Worm (Caenorhabditis elegans): ENCODE results near the gene ocam-1.

ocam-1 gene

ce11 chrV:14150966-14151365 lies 16.6 kb downstream of the ocam-1 start:
- TF ChIP-seq ceh-14 (tag; optimal IDR thresholded peaks at IDR 0.05) = no peak
- TF ChIP-seq elt-4 (tag; optimal IDR thresholded peaks at IDR 0.05) = no peak
- TF ChIP-seq ahr-1 (tag; optimal IDR thresholded peaks at IDR 0.05) = no peak
- no peak for TF ChIP-seq unc-42 (tag; optimal IDR thresholded peaks at IDR 0.05)
- TF ChIP-seq nfya-1 (tag; optimal IDR thresholded peaks at IDR 0.05) = no peak
- no peak for TF ChIP-seq sdc-2 (tag; optimal IDR thresholded peaks at IDR 0.05)
- TF ChIP-seq ceh-45 (GFP tag; IDR thresholded peaks at IDR 0.05) = no peak
- no peak for TF ChIP-seq pax-1 (tag; optimal IDR thresholded peaks at IDR 0.05)
- TF ChIP-seq madf-2 (tag; optimal IDR thresholded peaks at IDR 0.05) = no peak
- TF ChIP-seq gmeb-2 (tag; optimal IDR thresholded peaks at IDR 0.05) = no peak
- no peak for TF ChIP-seq ceh-30 (tag; optimal IDR thresholded peaks at IDR 0.05)
- TF ChIP-seq nhr-11 (tag; optimal IDR thresholded peaks at IDR 0.05) = no peak
- TF ChIP-seq npax-4 (tag; optimal IDR thresholded peaks at IDR 0.05) = no peak
- TF ChIP-seq nhr-232 (tag; optimal IDR thresholded peaks at IDR 0.05) = no peak
- no peak for TF ChIP-seq K09A11.1 (tag; optimal IDR thresholded peaks at IDR 0.05; ENCODE audit: insufficient read depth)
- no peak for TF ChIP-seq eyg-1 (tag; optimal IDR thresholded peaks at IDR 0.05)
- TF ChIP-seq ets-4 (tag; optimal IDR thresholded peaks at IDR 0.05) = no peak
- no peak for TF ChIP-seq ztf-16 (tag; optimal IDR thresholded peaks at IDR 0.05)
- TF ChIP-seq elt-2 (tag; optimal IDR thresholded peaks at IDR 0.05) = no peak
- TF ChIP-seq unc-3 (GFP tag; conservative IDR thresholded peaks at IDR 0.05) = no peak
- TF ChIP-seq unc-3 (tag; optimal IDR thresholded peaks at IDR 0.05) = no peak

DNA sequence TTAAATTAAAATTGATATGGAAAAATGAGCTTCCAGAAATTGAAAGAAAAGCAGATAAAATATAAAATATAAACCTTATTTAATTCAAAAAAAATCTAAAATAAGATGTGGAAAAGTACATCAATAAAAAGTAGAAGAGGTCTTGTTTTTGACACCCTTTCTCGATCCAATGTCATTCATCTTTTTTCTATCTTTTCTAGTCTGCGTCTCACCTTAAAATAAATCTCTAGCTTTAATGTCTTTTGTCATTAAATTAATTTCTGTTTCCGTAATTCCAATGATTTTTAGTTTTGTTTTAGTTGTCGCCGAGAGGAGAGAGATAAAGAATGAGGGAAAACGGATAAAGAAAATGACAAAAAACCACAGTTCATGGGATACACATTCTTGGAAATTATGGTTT lies 18.4 kb downstream of the ocam-1 start:
- TF ChIP-seq ceh-9 (tag; optimal IDR thresholded peaks at IDR 0.05) = no peak
- TF ChIP-seq pat-9 (tag; optimal IDR thresholded peaks at IDR 0.05) = no peak
- no peak for TF ChIP-seq hlh-15 (tag; optimal IDR thresholded peaks at IDR 0.05)
- TF ChIP-seq mec-3 (tag; optimal IDR thresholded peaks at IDR 0.05; ENCODE audit: borderline replicate concordance) = no peak

- TF ChIP-seq rnt-1 (tag; optimal IDR thresholded peaks at IDR 0.05) (no peak), fkh-10 (GFP tag; optimal IDR thresholded peaks at IDR 0.05) (no peak), C08G9.2 (tag; optimal IDR thresholded peaks at IDR 0.05) (no peak), eyg-1 (tag; optimal IDR thresholded peaks at IDR 0.05) (no peak)
Measured at ce11 chrV:14147114-14147513, 20.4 kb downstream of the ocam-1 start.

- TF ChIP-seq F13H6.1 (tag; optimal IDR thresholded peaks at IDR 0.05) (no peak), fkh-6 (tag; optimal IDR thresholded peaks at IDR 0.05) (no peak), ceh-18 (tag; optimal IDR thresholded peaks at IDR 0.05) (no peak), pha-2 (tag; optimal IDR thresholded peaks at IDR 0.05) (no peak), madf-2 (tag; optimal IDR thresholded peaks at IDR 0.05) (no peak), hlh-30 (tag; optimal IDR thresholded peaks at IDR 0.05; ENCODE audit: insufficient read depth) (no peak), hlh-13 (GFP tag; optimal IDR thresholded peaks at IDR 0.05) (no peak), ceh-2 (tag; optimal IDR thresholded peaks at IDR 0.05) (no peak)
Measured at ce11 chrV:14146199-14146598, 21.3 kb downstream of the ocam-1 start, which contains the start of gene acs-10. Gene acs-10, plus strand, starts transcription at chrV:14146499.

ce11 chrV:14145267-14145666 lies 22.3 kb downstream of the ocam-1 start, which contains the start of gene par-1:
Gene par-1, minus strand, starts transcription at chrV:14145367.
- TF ChIP-seq C38D4.7 (GFP tag; optimal IDR thresholded peaks at IDR 0.05) = no peak
- no peak for TF ChIP-seq pat-9 (tag; optimal IDR thresholded peaks at IDR 0.05)
- no peak for TF ChIP-seq nhr-11 (tag; optimal IDR thresholded peaks at IDR 0.05)
- TF ChIP-seq sox-4 (tag; optimal IDR thresholded peaks at IDR 0.05) = no peak
- no peak for TF ChIP-seq hlh-13 (GFP tag; optimal IDR thresholded peaks at IDR 0.05)
- no peak for TF ChIP-seq ceh-24 (tag; optimal IDR thresholded peaks at IDR 0.05)
- no peak for TF ChIP-seq ceh-48 (tag; optimal IDR thresholded peaks at IDR 0.05)
- TF ChIP-seq unc-42 (tag; optimal IDR thresholded peaks at IDR 0.05) = no peak
- TF ChIP-seq ttx-3 (tag; optimal IDR thresholded peaks at IDR 0.05) = no peak
- TF ChIP-seq T23F11.4 (GFP tag; optimal IDR thresholded peaks at IDR 0.05) = no peak
